Fruit fly (Drosophila melanogaster) S2 (cell line): ENCODE data around the gene Atg6.

ENCODE experiments used
- CG8478 ChIP-seq: fragments of >200 bp; optimal IDR thresholded peaks from 2 replicates; lab custom pipeline; 2018
- CTCF ChIP-seq, 2 experiments: fragments of >200 bp; optimal IDR thresholded peaks; 2 replicates each; lab custom pipeline; 2018

Gene Atg6

DNA sequence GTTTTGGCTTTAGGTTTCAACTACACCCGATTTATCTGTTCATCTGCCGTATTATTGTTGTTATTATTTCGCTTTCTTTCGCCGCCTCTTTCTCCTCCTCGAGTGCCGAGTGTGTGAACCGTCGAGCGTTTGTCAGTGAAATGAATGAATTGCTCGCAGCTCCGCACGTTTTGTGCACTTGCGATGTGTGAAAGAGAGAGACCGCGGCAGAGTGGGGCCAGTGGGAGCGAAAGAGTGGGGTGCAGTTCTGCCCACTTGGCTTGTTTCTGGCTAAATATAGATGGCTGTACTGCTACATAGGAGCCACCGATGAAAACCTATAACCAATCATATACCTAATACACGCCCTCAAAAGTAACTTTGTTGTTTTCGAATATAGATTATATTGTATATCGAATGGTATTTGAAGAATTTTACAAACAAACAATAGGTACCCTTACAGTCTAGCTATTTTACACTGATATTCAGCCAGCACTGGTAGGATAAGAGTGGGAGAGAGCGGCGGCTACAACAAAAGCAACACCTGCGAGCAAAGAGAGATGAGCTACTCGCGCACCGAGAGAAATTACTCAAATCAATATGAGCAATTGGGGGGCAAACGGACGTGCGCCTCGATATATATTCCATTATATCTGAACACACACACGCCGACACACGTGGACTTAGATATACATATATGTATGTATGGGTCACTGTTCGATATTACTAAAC lies 44.0 kb downstream of the Atg6 start:
- no peak for TF ChIP-seq CG8478 (lab: Kevin White, UChicago)
- TF ChIP-seq CTCF (optimal IDR thresholded peaks at IDR 0.05; lab: Kevin White, UChicago), result no peak

DNA sequence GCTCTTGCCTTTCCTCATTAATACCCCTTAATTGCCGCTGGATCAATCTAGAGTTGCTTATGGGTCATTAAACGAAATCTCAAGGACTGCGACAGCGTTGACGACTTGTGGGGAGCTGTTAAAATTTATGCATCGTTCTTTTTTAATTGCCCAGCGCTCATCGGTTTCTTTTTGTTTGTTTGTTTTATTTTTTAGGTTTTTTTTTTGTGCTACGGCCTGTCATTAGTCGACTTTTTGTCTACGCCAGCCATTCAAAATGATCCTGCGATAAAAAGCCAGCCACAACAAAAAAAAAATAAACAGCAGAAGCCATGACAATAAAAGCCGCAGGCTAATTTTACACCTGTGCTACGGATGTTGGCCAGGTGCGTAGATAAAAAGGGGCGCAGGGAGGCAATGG lies 46.6 kb downstream of the Atg6 start:
- no peak for TF ChIP-seq CG8478 (lab: Kevin White, UChicago)

DNA sequence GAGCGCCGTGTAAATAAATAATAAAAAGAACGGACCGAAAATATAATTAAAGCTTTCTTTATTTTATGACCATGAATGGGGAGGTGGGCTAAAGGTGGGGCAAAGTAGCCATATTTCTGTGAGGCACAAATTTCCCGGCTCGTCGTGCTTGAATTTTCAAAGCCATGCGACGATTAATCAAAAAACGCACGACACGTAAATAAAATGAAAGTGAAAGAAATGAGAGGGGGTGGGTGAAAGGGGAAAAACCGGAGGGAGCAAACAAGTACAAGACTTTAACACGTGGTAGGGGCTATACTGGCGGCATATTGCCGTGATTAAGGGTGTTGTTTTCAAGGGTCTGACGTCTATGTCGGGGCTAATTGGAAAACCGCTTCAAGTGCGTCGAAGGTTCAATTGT lies 49.4 kb downstream of the Atg6 start:
- TF ChIP-seq CTCF (optimal IDR thresholded peaks at IDR 0.05; lab: Kevin White, UChicago), result no peak
